Worm (Caenorhabditis elegans) whole organism, midembryonic: ENCODE data around the gene R13H9.6.

Experiments
- cog-1 ChIP-seq: sonication (generic microtip); optimal IDR thresholded peaks from 2 replicates; lab custom pipeline; 2016; ENCODE audit warnings: missing genetic modification characterization, missing compliant biosample characterization
- klf-2 ChIP-seq: fragments of 200-800 bp; sonication (Bioruptor generic); conservative IDR thresholded peaks from 2 replicates; pipeline ENCODE4 v1.3.6; 2022; ENCODE audit warnings: missing genetic modification reagents, missing genetic modification characterization, missing compliant biosample characterization
- med-1 ChIP-seq: sonication (generic microtip); optimal IDR thresholded peaks from 2 replicates; lab custom pipeline; 2017; ENCODE audit warnings: missing genetic modification characterization, mild to moderate bottlenecking, missing compliant biosample characterization, antibody characterized with exemption, missing genetic modification reagents; ENCODE audit not compliant: insufficient read depth
- tab-1 ChIP-seq: fragments of 200-800 bp; sonication (Bioruptor generic); IDR thresholded peaks from 2 replicates; pipeline ENCODE4 v1.3.6; 2022; ENCODE audit warnings: missing genetic modification characterization, missing compliant biosample characterization
- ztf-23 ChIP-seq: fragments of 200-800 bp; sonication (Bioruptor generic); IDR thresholded peaks from 2 replicates; pipeline ENCODE4 v1.3.6; 2022; ENCODE audit warnings: missing genetic modification reagents, missing genetic modification characterization, missing compliant biosample characterization
- ztf-29 ChIP-seq: fragments of 200-800 bp; sonication (Bioruptor generic); IDR thresholded peaks from 2 replicates; pipeline ENCODE4 v1.3.6; 2022; ENCODE audit warnings: missing genetic modification reagents, missing genetic modification characterization, missing compliant biosample characterization

DNA sequence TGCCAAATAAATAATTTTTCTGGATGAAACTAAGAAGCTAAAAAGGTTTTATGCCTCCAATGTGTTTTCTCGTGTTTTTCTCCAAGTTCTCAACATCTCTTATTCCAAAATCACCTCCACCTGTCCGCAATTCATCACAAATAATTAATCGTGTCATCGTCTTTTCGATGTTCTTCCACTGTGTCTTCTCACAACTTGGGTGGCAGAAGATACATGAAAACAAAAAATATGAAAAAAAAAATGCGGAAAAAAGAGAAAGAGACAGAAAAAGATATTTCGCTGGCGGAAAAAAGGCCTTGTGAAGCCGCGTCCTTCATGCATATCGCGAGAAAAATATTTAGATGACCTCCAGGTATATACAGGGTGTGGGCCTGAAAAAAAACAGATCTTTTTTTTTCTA, 5.4 kb upstream of the R13H9.6 start:
- TF ChIP-seq tab-1 (GFP tag; lab: Robert Waterston, UW) (no peak), med-1 (GFP tag; lab: Kevin White, UChicago) (no peak), ztf-29 (GFP tag; lab: Robert Waterston, UW) (no peak), cog-1 (tag; lab: Kevin White, UChicago) (no peak), ztf-23 (GFP tag; lab: Robert Waterston, UW) (no peak), klf-2 (no peak)
